Fruit fly (Drosophila melanogaster) whole organism, embryonic: Measurements from ENCODE around the gene Rab7.
A peak's percentile ranks its signal among the peaks of the same experiment; 100 is the strongest.

Experiments
- Bgb ChIP-seq: fragments of 200-800 bp; sonication (Bioruptor generic); IDR thresholded peaks from 2 replicates; pipeline ENCODE4 v1.3.6; 2022; ENCODE audit warnings: missing biosample characterization, missing genetic modification characterization; ENCODE audit not compliant: partially characterized antibody
- Bteb2 ChIP-seq: fragments of 200-800 bp; sonication (Bioruptor generic); optimal IDR thresholded peaks from 2 replicates; lab custom pipeline; 2016; ENCODE audit warnings: missing biosample characterization, missing genetic modification characterization
- C15 ChIP-seq: fragments of 200-800 bp; sonication (Bioruptor generic); IDR thresholded peaks from 3 replicates; pipeline ENCODE4 v1.3.6; 2022; ENCODE audit warnings: missing biosample characterization, missing genetic modification characterization
- CG10321 ChIP-seq: fragments of 200-800 bp; sonication (Bioruptor generic); IDR thresholded peaks from 2 replicates; pipeline ENCODE4 v1.3.6; 2022; ENCODE audit warnings: missing biosample characterization, missing genetic modification characterization
- CG10366 ChIP-seq: fragments of 200-800 bp; sonication (Bioruptor generic); IDR thresholded peaks from 2 replicates; pipeline ENCODE4 v1.3.6; 2022; ENCODE audit warnings: missing biosample characterization, missing genetic modification characterization
- CG10431 ChIP-seq: fragments of 200-800 bp; sonication (Bioruptor generic); optimal IDR thresholded peaks from 3 replicates; lab custom pipeline; 2018; ENCODE audit warnings: missing biosample characterization, mild to moderate bottlenecking, missing genetic modification characterization
- CG10543 ChIP-seq: fragments of 200-800 bp; sonication (Bioruptor generic); optimal IDR thresholded peaks from 3 replicates; lab custom pipeline; 2017; ENCODE audit warnings: missing biosample characterization, mild to moderate bottlenecking, missing genetic modification characterization, moderate library complexity
- CG11695 ChIP-seq: fragments of 200-800 bp; sonication (Bioruptor generic); IDR thresholded peaks from 3 replicates; pipeline ENCODE4 v1.3.6; 2022; ENCODE audit warnings: missing biosample characterization, missing genetic modification characterization
- CG11723 ChIP-seq: fragments of 200-800 bp; sonication (Bioruptor generic); optimal IDR thresholded peaks from 2 replicates; lab custom pipeline; 2017; ENCODE audit warnings: missing biosample characterization, mild to moderate bottlenecking, missing genetic modification characterization
- CG14014 ChIP-seq: fragments of 200-800 bp; sonication (Bioruptor generic); IDR thresholded peaks from 2 replicates; pipeline ENCODE4 v1.3.6; 2022; ENCODE audit warnings: missing biosample characterization, missing genetic modification characterization
- CG15011 ChIP-seq: fragments of 200-800 bp; sonication (Bioruptor generic); optimal IDR thresholded peaks from 3 replicates; lab custom pipeline; 2018; ENCODE audit warnings: missing biosample characterization, mild to moderate bottlenecking, missing genetic modification characterization
- CG1647 ChIP-seq: fragments of 200-800 bp; sonication (Bioruptor generic); optimal IDR thresholded peaks from 3 replicates; lab custom pipeline; 2016; ENCODE audit warnings: missing biosample characterization, missing genetic modification characterization
- CG16779 ChIP-seq: fragments of 200-800 bp; sonication (Bioruptor generic); IDR thresholded peaks from 2 replicates; pipeline ENCODE4 v1.3.6; 2022; ENCODE audit warnings: missing biosample characterization, missing genetic modification characterization
- CG17802 ChIP-seq: fragments of 200-800 bp; sonication (Bioruptor generic); optimal IDR thresholded peaks from 2 replicates; lab custom pipeline; 2018; ENCODE audit warnings: missing biosample characterization, mild to moderate bottlenecking, missing genetic modification characterization, moderate library complexity
- CG18764 ChIP-seq: fragments of 200-800 bp; sonication (Bioruptor generic); optimal IDR thresholded peaks from 3 replicates; lab custom pipeline; 2016; ENCODE audit warnings: missing biosample characterization, missing genetic modification characterization
- CG2116 ChIP-seq: fragments of 200-800 bp; sonication (Bioruptor generic); optimal IDR thresholded peaks from 3 replicates; lab custom pipeline; 2018; ENCODE audit warnings: missing biosample characterization, mild to moderate bottlenecking, missing genetic modification characterization
- CG30020 ChIP-seq: fragments of 200-800 bp; optimal IDR thresholded peaks from 2 replicates; lab custom pipeline; 2019; ENCODE audit warnings: missing biosample characterization, mild to moderate bottlenecking, missing genetic modification characterization, moderate library complexity
- CG31388 ChIP-seq: fragments of 200-800 bp; sonication (Bioruptor generic); optimal IDR thresholded peaks from 2 replicates; lab custom pipeline; 2016; ENCODE audit warnings: missing biosample characterization, missing genetic modification characterization
- CG3995 ChIP-seq: fragments of 200-800 bp; sonication (Bioruptor generic); optimal IDR thresholded peaks from 3 replicates; lab custom pipeline; 2016; ENCODE audit warnings: missing biosample characterization, missing genetic modification characterization
- CG4820 ChIP-seq: fragments of 200-800 bp; sonication (Bioruptor generic); optimal IDR thresholded peaks from 3 replicates; lab custom pipeline; 2016; ENCODE audit warnings: missing biosample characterization, missing genetic modification characterization
- CG4854 ChIP-seq: fragments of 200-800 bp; sonication (Bioruptor generic); optimal IDR thresholded peaks from 2 replicates; lab custom pipeline; 2016; ENCODE audit warnings: missing biosample characterization, missing genetic modification characterization, inconsistent platforms
- CG6765 ChIP-seq: fragments of 200-800 bp; sonication (Bioruptor generic); optimal IDR thresholded peaks from 3 replicates; lab custom pipeline; 2017; ENCODE audit warnings: missing biosample characterization, mild to moderate bottlenecking, missing genetic modification characterization
- CG9797 ChIP-seq: fragments of 200-800 bp; sonication (Bioruptor generic); optimal IDR thresholded peaks from 3 replicates; lab custom pipeline; 2018; ENCODE audit warnings: missing biosample characterization, mild to moderate bottlenecking, missing genetic modification characterization
- CTCF ChIP-seq: fragments of 200-800 bp; sonication (Bioruptor generic); optimal IDR thresholded peaks from 2 replicates; lab custom pipeline; 2017; ENCODE audit warnings: missing biosample characterization, mild to moderate bottlenecking, missing genetic modification characterization, moderate library complexity
- Camta ChIP-seq: fragments of 200-800 bp; sonication (Bioruptor generic); optimal IDR thresholded peaks from 2 replicates; lab custom pipeline; 2016; ENCODE audit warnings: missing biosample characterization, missing genetic modification characterization
- Dbx ChIP-seq: fragments of 200-800 bp; sonication (Bioruptor generic); IDR thresholded peaks from 3 replicates; pipeline ENCODE4 v1.3.6; 2022; ENCODE audit warnings: missing biosample characterization, missing genetic modification characterization
- Dp ChIP-seq: fragments of 200-800 bp; sonication (Bioruptor generic); optimal IDR thresholded peaks from 2 replicates; lab custom pipeline; 2018; ENCODE audit warnings: missing biosample characterization, mild to moderate bottlenecking, missing genetic modification characterization, moderate library complexity
- Drgx ChIP-seq: fragments of 200-800 bp; sonication (Bioruptor generic); IDR thresholded peaks from 2 replicates; pipeline ENCODE4 v1.3.6; 2022; ENCODE audit warnings: missing biosample characterization, missing genetic modification characterization
- Fer2 ChIP-seq: fragments of 200-800 bp; sonication (Bioruptor generic); optimal IDR thresholded peaks from 2 replicates; lab custom pipeline; 2018; ENCODE audit warnings: missing biosample characterization, mild to moderate bottlenecking, missing genetic modification characterization, moderate library complexity
- Gsc ChIP-seq: fragments of 200-800 bp; sonication (Bioruptor generic); IDR thresholded peaks from 2 replicates; pipeline ENCODE4 v1.3.6; 2022; ENCODE audit warnings: missing biosample characterization, missing genetic modification characterization
- H2.0 ChIP-seq: fragments of 200-800 bp; sonication (Bioruptor generic); IDR thresholded peaks from 2 replicates; pipeline ENCODE4 v1.3.6; 2022; ENCODE audit warnings: missing biosample characterization, missing genetic modification characterization
- HLH3B ChIP-seq: fragments of 200-800 bp; sonication (Bioruptor generic); IDR thresholded peaks from 2 replicates; pipeline ENCODE4 v1.3.6; 2022; ENCODE audit warnings: missing biosample characterization, missing genetic modification characterization
- Hr3 ChIP-seq: fragments of 200-800 bp; sonication (Bioruptor generic); optimal IDR thresholded peaks from 3 replicates; lab custom pipeline; 2016; ENCODE audit warnings: missing biosample characterization, missing genetic modification characterization
- Hsf ChIP-seq: fragments of 200-800 bp; sonication (Bioruptor generic); optimal IDR thresholded peaks from 3 replicates; lab custom pipeline; 2016; ENCODE audit warnings: missing biosample characterization, missing genetic modification characterization
- NFAT ChIP-seq: fragments of 200-800 bp; sonication (Bioruptor generic); IDR thresholded peaks from 2 replicates; pipeline ENCODE4 v1.3.6; 2022; ENCODE audit warnings: missing biosample characterization, missing genetic modification characterization
- Scr ChIP-seq: fragments of 200-800 bp; sonication (Bioruptor generic); IDR thresholded peaks from 2 replicates; pipeline ENCODE4 v1.3.6; 2022; ENCODE audit warnings: missing biosample characterization, missing genetic modification characterization; ENCODE audit not compliant: partially characterized antibody
- Sry-β ChIP-seq: fragments of 200-800 bp; sonication (Bioruptor generic); optimal IDR thresholded peaks from 2 replicates; lab custom pipeline; 2018; ENCODE audit warnings: missing biosample characterization, mild to moderate bottlenecking, missing genetic modification characterization, moderate library complexity
- az2 ChIP-seq: fragments of 200-800 bp; sonication (Bioruptor generic); optimal IDR thresholded peaks from 3 replicates; lab custom pipeline; 2016; ENCODE audit warnings: missing biosample characterization, missing genetic modification characterization
- crc ChIP-seq: fragments of 200-800 bp; sonication (Bioruptor generic); optimal IDR thresholded peaks from 2 replicates; lab custom pipeline; 2016; ENCODE audit warnings: missing biosample characterization, missing genetic modification characterization
- crol ChIP-seq: fragments of 200-800 bp; sonication (Bioruptor generic); IDR thresholded peaks from 2 replicates; pipeline ENCODE4 v1.3.6; 2022; ENCODE audit warnings: missing biosample characterization, missing genetic modification characterization
- danr ChIP-seq: fragments of 200-800 bp; sonication (Bioruptor generic); IDR thresholded peaks from 2 replicates; pipeline ENCODE4 v1.3.6; 2022; ENCODE audit warnings: missing biosample characterization, missing genetic modification characterization
- en ChIP-seq: fragments of 200-800 bp; sonication (Bioruptor generic); optimal IDR thresholded peaks from 2 replicates; lab custom pipeline; 2016; ENCODE audit warnings: missing biosample characterization, missing genetic modification characterization
- fd102C ChIP-seq: fragments of 200-800 bp; sonication (Bioruptor generic); optimal IDR thresholded peaks from 2 replicates; lab custom pipeline; 2018; ENCODE audit warnings: missing biosample characterization, mild to moderate bottlenecking, missing genetic modification characterization, moderate library complexity
- fu2 ChIP-seq: fragments of 200-800 bp; sonication (Bioruptor generic); optimal IDR thresholded peaks from 2 replicates; lab custom pipeline; 2016; ENCODE audit warnings: missing biosample characterization, missing genetic modification characterization
- h ChIP-seq: fragments of >200 bp; optimal IDR thresholded peaks from 2 replicates; lab custom pipeline; 2017
- lilli ChIP-seq: fragments of 200-800 bp; sonication (Bioruptor generic); optimal IDR thresholded peaks from 3 replicates; lab custom pipeline; 2016; ENCODE audit warnings: missing biosample characterization, missing genetic modification characterization
- nerfin-2 ChIP-seq: fragments of 200-800 bp; sonication (Bioruptor generic); IDR thresholded peaks from 2 replicates; pipeline ENCODE4 v1.3.6; 2022; ENCODE audit warnings: missing biosample characterization, missing genetic modification characterization; ENCODE audit not compliant: partially characterized antibody
- pb ChIP-seq: fragments of 200-800 bp; sonication (Bioruptor generic); optimal IDR thresholded peaks from 3 replicates; lab custom pipeline; 2016; ENCODE audit warnings: missing biosample characterization, missing genetic modification characterization
- schlank ChIP-seq: fragments of 200-800 bp; sonication (Bioruptor generic); optimal IDR thresholded peaks from 2 replicates; lab custom pipeline; 2018; ENCODE audit warnings: missing biosample characterization, mild to moderate bottlenecking, missing genetic modification characterization
- shn ChIP-seq: fragments of 200-800 bp; sonication (Bioruptor generic); optimal IDR thresholded peaks from 3 replicates; lab custom pipeline; 2016; ENCODE audit warnings: missing biosample characterization, missing genetic modification characterization
- sisA ChIP-seq: fragments of 200-800 bp; sonication (Bioruptor generic); IDR thresholded peaks from 2 replicates; pipeline ENCODE4 v1.3.6; 2022; ENCODE audit warnings: missing biosample characterization, missing genetic modification characterization
- slou ChIP-seq: fragments of 200-800 bp; sonication (Bioruptor generic); optimal IDR thresholded peaks from 3 replicates; lab custom pipeline; 2016; ENCODE audit warnings: missing biosample characterization, missing genetic modification characterization
- sr ChIP-seq: fragments of 200-800 bp; sonication (Bioruptor generic); IDR thresholded peaks from 3 replicates; pipeline ENCODE4 v1.3.6; 2022; ENCODE audit warnings: missing biosample characterization, missing genetic modification characterization

Gene Rab7

dm6 chr3R:24010637-24011214 lies 17.9 kb downstream of the Rab7 start (continued):
- TF ChIP-seq CG2116 (GFP tag; lab: Kevin White, UChicago) (no peak), Hsf (GFP tag; lab: Kevin White, UChicago) (peak; percentile 45), CG1647 (GFP tag; lab: Kevin White, UChicago) (no peak), CG14014 (GFP tag; lab: Robert Waterston, UW) (peak; percentile 78), HLH3B (GFP tag; lab: Robert Waterston, UW) (peak; percentile 72), CG11723 (GFP tag; lab: Kevin White, UChicago) (peak; percentile 3), fu2 (GFP tag; lab: Kevin White, UChicago) (no peak), Camta (GFP tag; lab: Kevin White, UChicago) (no peak), slou (GFP tag; lab: Kevin White, UChicago) (no peak), schlank (no peak), sr (GFP tag; lab: Robert Waterston, UW) (peak; percentile 62; the same call in 1 of the 3 replicates), Dp (GFP tag; lab: Kevin White, UChicago) (no peak), az2 (GFP tag; lab: Kevin White, UChicago) (peak; percentile 41), Gsc (GFP tag; lab: Robert Waterston, UW) (no peak), Scr (GFP tag; lab: Robert Waterston, UW) (no peak), shn (GFP tag; lab: Kevin White, UChicago) (no peak), CG6765 (GFP tag; lab: Kevin White, UChicago) (no peak), CG30020 (tag; lab: Kevin White, UChicago) (no peak), CG4854 (GFP tag; lab: Kevin White, UChicago) (no peak), CG17802 (tag; lab: Kevin White, UChicago) (no peak), Hr3 (GFP tag; lab: Kevin White, UChicago) (peak; percentile 49), Sry-β (GFP tag; lab: Kevin White, UChicago) (no peak), CG11695 (GFP tag; lab: Robert Waterston, UW) (peak; percentile 75), Dbx (peak; percentile 83), CG18764 (GFP tag; lab: Kevin White, UChicago) (no peak), lilli (GFP tag; lab: Kevin White, UChicago) (peak; percentile 42), CG10431 (GFP tag; lab: Kevin White, UChicago) (no peak), CG15011 (GFP tag; lab: Kevin White, UChicago) (peak; percentile 25), CG10321 (GFP tag; lab: Robert Waterston, UW) (no peak), CG3995 (GFP tag; lab: Kevin White, UChicago) (no peak), en (GFP tag; lab: Kevin White, UChicago) (no peak), CG9797 (GFP tag; lab: Kevin White, UChicago) (no peak), crol (GFP tag; lab: Robert Waterston, UW) (peak; percentile 66), Fer2 (peak; percentile 13), NFAT (no peak), CG10543 (no peak), H2.0 (GFP tag; lab: Robert Waterston, UW) (peak; percentile 52; the same call in 1 of the 2 replicates), crc (GFP tag; lab: Kevin White, UChicago) (no peak), CG16779 (GFP tag; lab: Robert Waterston, UW) (no peak), CTCF (no peak), CG4820 (no peak), CG10366 (GFP tag; lab: Robert Waterston, UW) (peak; percentile 67), nerfin-2 (no peak), C15 (GFP tag; lab: Robert Waterston, UW) (peak; percentile 64; the same call in 1 of the 3 replicates), Bteb2 (GFP tag; lab: Kevin White, UChicago) (no peak), fd102C (GFP tag; lab: Kevin White, UChicago) (no peak), h (lab: Kevin White, UChicago) (no peak), danr (GFP tag; lab: Robert Waterston, UW) (peak; percentile 64), Drgx (peak; percentile 74), CG31388 (GFP tag; lab: Kevin White, UChicago) (no peak), Bgb (GFP tag; lab: Robert Waterston, UW) (no peak), sisA (GFP tag; lab: Robert Waterston, UW) (peak; percentile 67), pb (GFP tag; lab: Kevin White, UChicago) (no peak)
